Fruit fly (Drosophila melanogaster) whole organism, embryonic: ENCODE measurements around the gene Gclc.
A peak's percentile ranks its signal among the peaks of the same experiment; 100 is the strongest.

Experiments
- Bdp1 ChIP-seq: fragments of 200-800 bp; sonication (Bioruptor generic); optimal IDR thresholded peaks from 3 replicates; lab custom pipeline; 2016; ENCODE audit warnings: missing biosample characterization, missing genetic modification characterization
- CG10366 ChIP-seq: fragments of 200-800 bp; sonication (Bioruptor generic); IDR thresholded peaks from 2 replicates; pipeline ENCODE4 v1.3.6; 2022; ENCODE audit warnings: missing biosample characterization, missing genetic modification characterization
- CG10431 ChIP-seq: fragments of 200-800 bp; sonication (Bioruptor generic); optimal IDR thresholded peaks from 3 replicates; lab custom pipeline; 2018; ENCODE audit warnings: missing biosample characterization, mild to moderate bottlenecking, missing genetic modification characterization
- CG11696 ChIP-seq: fragments of 200-800 bp; sonication (Bioruptor generic); IDR thresholded peaks from 2 replicates; pipeline ENCODE4 v1.3.6; 2022; ENCODE audit warnings: missing biosample characterization, missing genetic modification characterization
- CG17912 ChIP-seq: fragments of 200-800 bp; sonication (Bioruptor generic); optimal IDR thresholded peaks from 2 replicates; lab custom pipeline; 2018; ENCODE audit warnings: missing biosample characterization, mild to moderate bottlenecking, missing genetic modification characterization
- CG1792 ChIP-seq: fragments of 200-800 bp; sonication (Bioruptor generic); optimal IDR thresholded peaks from 2 replicates; lab custom pipeline; 2016; ENCODE audit warnings: missing biosample characterization, missing genetic modification characterization
- CG31365 ChIP-seq: fragments of 200-800 bp; sonication (Bioruptor generic); optimal IDR thresholded peaks from 2 replicates; lab custom pipeline; 2018; ENCODE audit warnings: missing biosample characterization, mild to moderate bottlenecking, missing genetic modification characterization
- CG31388 ChIP-seq: fragments of 200-800 bp; sonication (Bioruptor generic); optimal IDR thresholded peaks from 2 replicates; lab custom pipeline; 2016; ENCODE audit warnings: missing biosample characterization, missing genetic modification characterization
- CG32772 ChIP-seq: fragments of 200-800 bp; sonication (Bioruptor generic); IDR thresholded peaks from 2 replicates; pipeline ENCODE4 v1.3.6; 2022; ENCODE audit warnings: missing biosample characterization, missing genetic modification characterization
- CG33557 ChIP-seq: fragments of 200-800 bp; sonication (Bioruptor generic); optimal IDR thresholded peaks from 2 replicates; lab custom pipeline; 2019; ENCODE audit warnings: missing biosample characterization, mild to moderate bottlenecking, missing genetic modification characterization, moderate library complexity
- CG4282 ChIP-seq: fragments of 200-800 bp; sonication (Bioruptor generic); optimal IDR thresholded peaks from 2 replicates; lab custom pipeline; 2016; ENCODE audit warnings: missing biosample characterization, missing genetic modification characterization
- CG4360 ChIP-seq: fragments of 200-800 bp; sonication (Bioruptor generic); IDR thresholded peaks from 2 replicates; pipeline ENCODE4 v1.3.6; 2022; ENCODE audit warnings: missing biosample characterization, missing genetic modification characterization
- CG7839 ChIP-seq: fragments of 200-800 bp; sonication (Bioruptor generic); optimal IDR thresholded peaks from 3 replicates; lab custom pipeline; 2018; ENCODE audit warnings: missing biosample characterization, mild to moderate bottlenecking, missing genetic modification characterization, moderate library complexity
- CG8359 ChIP-seq: fragments of 200-800 bp; sonication (Bioruptor generic); optimal IDR thresholded peaks from 2 replicates; lab custom pipeline; 2017; ENCODE audit warnings: missing biosample characterization, mild to moderate bottlenecking, missing genetic modification characterization, borderline replicate concordance
- CG8478 ChIP-seq: fragments of >200 bp; optimal IDR thresholded peaks from 2 replicates; lab custom pipeline; 2018
- CTCF ChIP-seq: fragments of 200-800 bp; sonication (Bioruptor generic); optimal IDR thresholded peaks from 2 replicates; lab custom pipeline; 2017; ENCODE audit warnings: missing biosample characterization, mild to moderate bottlenecking, missing genetic modification characterization, moderate library complexity
- CkIIα-i1 ChIP-seq: fragments of 200-800 bp; sonication (Bioruptor generic); IDR thresholded peaks from 2 replicates; pipeline ENCODE4 v1.3.6; 2022; ENCODE audit warnings: missing biosample characterization, missing genetic modification characterization
- Ets65A ChIP-seq: fragments of 200-800 bp; sonication (Bioruptor generic); peaks from one replicate; lab custom pipeline; 2016; ENCODE audit warnings: missing biosample characterization, missing genetic modification characterization
- GATAe ChIP-seq: fragments of 200-800 bp; sonication (Bioruptor generic); conservative IDR thresholded peaks from 2 replicates; pipeline ENCODE4 v1.3.6; 2022; ENCODE audit warnings: missing biosample characterization, missing genetic modification characterization
- Gug ChIP-seq: fragments of 200-800 bp; sonication (Bioruptor generic); IDR thresholded peaks from 4 replicates; pipeline ENCODE4 v1.3.6; 2022; ENCODE audit warnings: missing biosample characterization, missing genetic modification characterization
- HLHmδ ChIP-seq: fragments of 200-800 bp; sonication (Bioruptor generic); optimal IDR thresholded peaks from 2 replicates; lab custom pipeline; 2018; ENCODE audit warnings: missing biosample characterization, mild to moderate bottlenecking, missing genetic modification characterization, moderate library complexity
- Kr ChIP-seq: fragments of 200-800 bp; sonication (Bioruptor generic); optimal IDR thresholded peaks from 2 replicates; lab custom pipeline; 2017; ENCODE audit warnings: missing biosample characterization, mild to moderate bottlenecking, missing genetic modification characterization
- Lpt ChIP-seq: fragments of >200 bp; optimal IDR thresholded peaks from 2 replicates; lab custom pipeline; 2018; ENCODE audit warnings: missing biosample characterization, missing genetic modification characterization
- Max ChIP-seq: fragments of 200-800 bp; sonication (Bioruptor generic); optimal IDR thresholded peaks from 2 replicates; lab custom pipeline; 2016; ENCODE audit warnings: missing biosample characterization, mild to moderate bottlenecking, missing genetic modification characterization
- Med ChIP-seq: fragments of 200-800 bp; sonication (Bioruptor generic); peaks from one replicate; lab custom pipeline; 2016; ENCODE audit warnings: missing biosample characterization, missing genetic modification characterization, mild to moderate bottlenecking, inconsistent platforms, moderate library complexity
- Nf-YA ChIP-seq: fragments of 200-800 bp; sonication (Bioruptor generic); IDR thresholded peaks from 2 replicates; pipeline ENCODE4 v1.3.6; 2022; ENCODE audit warnings: missing biosample characterization, missing genetic modification characterization
- Opbp ChIP-seq: fragments of 200-800 bp; sonication (Bioruptor generic); IDR thresholded peaks from 3 replicates; pipeline ENCODE4 v1.3.6; 2022; ENCODE audit warnings: missing biosample characterization, missing genetic modification characterization; ENCODE audit not compliant: partially characterized antibody
- Trl ChIP-seq, 3 experiments: fragments of >200 bp in 2 of 3; fragments of 200-800 bp in 1 of 3; sonication (Bioruptor generic) in 1 of 3; optimal IDR thresholded peaks; 2 replicates in 1 of 3; 3 replicates in 2 of 3; lab custom pipeline; 2016 to 2017; ENCODE audit warnings: missing biosample characterization in 1 of 3, missing genetic modification characterization in 1 of 3
- Xbp1 ChIP-seq: fragments of 200-800 bp; sonication (Bioruptor generic); optimal IDR thresholded peaks from 3 replicates; lab custom pipeline; 2016; ENCODE audit warnings: missing biosample characterization, mild to moderate bottlenecking, missing genetic modification characterization
- al ChIP-seq: fragments of 200-800 bp; sonication (Bioruptor generic); IDR thresholded peaks from 2 replicates; pipeline ENCODE4 v1.3.6; 2022; ENCODE audit warnings: missing biosample characterization, missing genetic modification characterization
- btn ChIP-seq: fragments of 200-800 bp; sonication (Bioruptor generic); optimal IDR thresholded peaks from 2 replicates; lab custom pipeline; 2016; ENCODE audit warnings: missing biosample characterization, missing genetic modification characterization
- chinmo ChIP-seq: fragments of 200-800 bp; sonication (Bioruptor generic); IDR thresholded peaks from 4 replicates; pipeline ENCODE4 v1.3.6; 2022; ENCODE audit warnings: missing biosample characterization, missing genetic modification characterization; ENCODE audit not compliant: partially characterized antibody
- crol ChIP-seq: fragments of 200-800 bp; sonication (Bioruptor generic); IDR thresholded peaks from 2 replicates; pipeline ENCODE4 v1.3.6; 2022; ENCODE audit warnings: missing biosample characterization, missing genetic modification characterization
- dan ChIP-seq: fragments of 200-800 bp; sonication (Bioruptor generic); IDR thresholded peaks from 2 replicates; pipeline ENCODE4 v1.3.6; 2022; ENCODE audit warnings: missing biosample characterization, missing genetic modification characterization
- danr ChIP-seq: fragments of 200-800 bp; sonication (Bioruptor generic); IDR thresholded peaks from 2 replicates; pipeline ENCODE4 v1.3.6; 2022; ENCODE audit warnings: missing biosample characterization, missing genetic modification characterization
- fd102C ChIP-seq: fragments of 200-800 bp; sonication (Bioruptor generic); optimal IDR thresholded peaks from 2 replicates; lab custom pipeline; 2018; ENCODE audit warnings: missing biosample characterization, mild to moderate bottlenecking, missing genetic modification characterization, moderate library complexity
- h ChIP-seq: fragments of >200 bp; optimal IDR thresholded peaks from 2 replicates; lab custom pipeline; 2017
- hbn ChIP-seq: fragments of 200-800 bp; sonication (Bioruptor generic); IDR thresholded peaks from 2 replicates; pipeline ENCODE4 v1.3.6; 2022; ENCODE audit warnings: missing biosample characterization, missing genetic modification characterization; ENCODE audit not compliant: partially characterized antibody
- hkb ChIP-seq, 2 experiments: fragments of 200-800 bp in 1 of 2; fragments of >200 bp in 1 of 2; sonication (Bioruptor generic) in 1 of 2; IDR thresholded peaks in 1 of 2; optimal IDR thresholded peaks in 1 of 2; 2 replicates each; pipeline versions ENCODE4 v1.3.6 to Lab custom; 2017 to 2022; ENCODE audit warnings: missing biosample characterization in 1 of 2, missing genetic modification characterization in 1 of 2
- ken ChIP-seq: fragments of 200-800 bp; sonication (Bioruptor generic); IDR thresholded peaks from 3 replicates; pipeline ENCODE4 v1.3.6; 2022; ENCODE audit warnings: missing biosample characterization, missing genetic modification characterization
- mld ChIP-seq: fragments of 200-800 bp; sonication (Bioruptor generic); IDR thresholded peaks from 3 replicates; pipeline ENCODE4 v1.3.6; 2022; ENCODE audit warnings: missing biosample characterization, missing genetic modification characterization; ENCODE audit not compliant: partially characterized antibody
- p53 ChIP-seq: fragments of 200-800 bp; sonication (Bioruptor generic); optimal IDR thresholded peaks from 2 replicates; lab custom pipeline; 2016; ENCODE audit warnings: missing biosample characterization, missing genetic modification characterization
- peb ChIP-seq: fragments of 200-800 bp; sonication (Bioruptor generic); IDR thresholded peaks from 2 replicates; pipeline ENCODE4 v1.3.6; 2022; ENCODE audit warnings: missing biosample characterization, missing genetic modification characterization
- psq ChIP-seq: fragments of 200-800 bp; sonication (Bioruptor generic); optimal IDR thresholded peaks from 2 replicates; lab custom pipeline; 2017; ENCODE audit warnings: missing biosample characterization, missing genetic modification characterization
- sc ChIP-seq, 3 experiments: fragments of >200 bp in 2 of 3; fragments of 200-800 bp in 1 of 3; sonication (Bioruptor generic) in 1 of 3; optimal IDR thresholded peaks; 2 replicates in 2 of 3; 3 replicates in 1 of 3; lab custom pipeline; 2017; ENCODE audit warnings: mild to moderate bottlenecking in 1 of 3, missing biosample characterization in 1 of 3, missing genetic modification characterization in 1 of 3, missing genetic modification reagents in 1 of 3
- sd ChIP-seq: fragments of 200-800 bp; sonication (Bioruptor generic); optimal IDR thresholded peaks from 3 replicates; lab custom pipeline; 2018; ENCODE audit warnings: missing biosample characterization, mild to moderate bottlenecking, missing genetic modification characterization, moderate library complexity
- sqz ChIP-seq: fragments of 200-800 bp; sonication (Bioruptor generic); optimal IDR thresholded peaks from 3 replicates; lab custom pipeline; 2018; ENCODE audit warnings: missing biosample characterization, mild to moderate bottlenecking, missing genetic modification characterization
- tll ChIP-seq, 2 experiments: fragments of 200-800 bp in 1 of 2; fragments of >200 bp in 1 of 2; sonication (Bioruptor generic) in 1 of 2; optimal IDR thresholded peaks; 2 replicates each; lab custom pipeline; 2017 to 2019; ENCODE audit warnings: missing biosample characterization in 2 of 2, missing genetic modification characterization in 2 of 2, mild to moderate bottlenecking in 1 of 2, moderate library complexity in 1 of 2
- tup ChIP-seq: fragments of 200-800 bp; sonication (Bioruptor generic); optimal IDR thresholded peaks from 2 replicates; lab custom pipeline; 2016; ENCODE audit warnings: missing biosample characterization, mild to moderate bottlenecking, missing genetic modification characterization, moderate library complexity
- vnd ChIP-seq: fragments of 200-800 bp; sonication (Bioruptor generic); IDR thresholded peaks from 3 replicates; pipeline ENCODE4 v1.3.6; 2022; ENCODE audit warnings: missing biosample characterization, missing genetic modification characterization; ENCODE audit not compliant: partially characterized antibody
- wor ChIP-seq: fragments of 200-800 bp; sonication (Bioruptor generic); IDR thresholded peaks from 2 replicates; pipeline ENCODE4 v1.3.6; 2022; ENCODE audit warnings: missing biosample characterization, missing genetic modification characterization

Gclc gene

dm6 chrX:8060921-8061270, 55.1 kb downstream of the Gclc start (continued):
- TF ChIP-seq mld (GFP tag; lab: Robert Waterston, UW): no peak
- TF ChIP-seq Trl (optimal IDR thresholded peaks at IDR 0.05; lab: Kevin White, UChicago): peak; percentile 97 to 98
- TF ChIP-seq Trl (GFP tag; optimal IDR thresholded peaks at IDR 0.05; lab: Kevin White, UChicago): peak; percentile 38
- no peak for TF ChIP-seq CG10431 (GFP tag; lab: Kevin White, UChicago)
- TF ChIP-seq danr (GFP tag; lab: Robert Waterston, UW): no peak
- no peak for TF ChIP-seq CkIIα-i1 (GFP tag; lab: Robert Waterston, UW)
- TF ChIP-seq HLHmδ: peak; percentile 27
- TF ChIP-seq sqz (GFP tag; lab: Kevin White, UChicago): peak; percentile 97
- peak; percentile 20 for TF ChIP-seq CG17912 (GFP tag; lab: Kevin White, UChicago)
- peak; percentile 31; the same call in 1 of the 2 replicates for TF ChIP-seq crol
- TF ChIP-seq Max (GFP tag; lab: Kevin White, UChicago): peak; percentile 35
- TF ChIP-seq Nf-YA (GFP tag; lab: Robert Waterston, UW): no peak
- peak; percentile 50; the same call in 1 of the 4 replicates for TF ChIP-seq chinmo (GFP tag; lab: Robert Waterston, UW)
- TF ChIP-seq CG8359 (GFP tag; lab: Kevin White, UChicago): peak; percentile 10
- no peak for TF ChIP-seq CG4282
- TF ChIP-seq psq (GFP tag; lab: Kevin White, UChicago): no peak
- no peak for TF ChIP-seq CG31365 (tag; lab: Kevin White, UChicago)
- TF ChIP-seq Ets65A (GFP tag; lab: Kevin White, UChicago): no peak
- TF ChIP-seq CG32772: peak; percentile 88
- TF ChIP-seq p53: no peak
- no peak for TF ChIP-seq hbn (GFP tag; lab: Robert Waterston, UW)
- no peak for TF ChIP-seq vnd (GFP tag; lab: Robert Waterston, UW)
- no peak for TF ChIP-seq CG1792
- peak; percentile 6; the same call in 1 of the 3 replicates for TF ChIP-seq Opbp (GFP tag; lab: Robert Waterston, UW)
- no peak for TF ChIP-seq CG11696 (GFP tag; lab: Robert Waterston, UW)
- TF ChIP-seq CG7839 (tag; lab: Kevin White, UChicago): no peak
- no peak for TF ChIP-seq btn (GFP tag; lab: Kevin White, UChicago)
- no peak for TF ChIP-seq wor (GFP tag; lab: Robert Waterston, UW)
- no peak for TF ChIP-seq Gug (GFP tag; lab: Robert Waterston, UW)
- no peak for TF ChIP-seq CG33557 (GFP tag; lab: Kevin White, UChicago)
- no peak for TF ChIP-seq al (GFP tag; lab: Robert Waterston, UW)
- TF ChIP-seq CG4360: peak; percentile 43; the same call in 1 of the 2 replicates
- peak; percentile 59 for TF ChIP-seq sd (tag; lab: Kevin White, UChicago)
- TF ChIP-seq tup (GFP tag; lab: Kevin White, UChicago): no peak
- TF ChIP-seq fd102C (GFP tag; lab: Kevin White, UChicago): peak; percentile 30
- no peak for TF ChIP-seq CTCF (GFP tag; lab: Kevin White, UChicago)
- TF ChIP-seq Xbp1 (GFP tag; lab: Kevin White, UChicago): no peak
- no peak for TF ChIP-seq Lpt (GFP tag; lab: Kevin White, UChicago)
- no peak for TF ChIP-seq tll (GFP tag; optimal IDR thresholded peaks at IDR 0.05; lab: Kevin White, UChicago)
- TF ChIP-seq hkb (optimal IDR thresholded peaks at IDR 0.05; lab: Kevin White, UChicago): no peak
- no peak for TF ChIP-seq hkb (GFP tag; IDR thresholded peaks at IDR 0.05; lab: Robert Waterston, UW)
- TF ChIP-seq peb: 0 out of 2 replicates have a peak, but pooled peaks have one; percentile 21
- TF ChIP-seq ken (GFP tag; lab: Robert Waterston, UW): no peak
- no peak for TF ChIP-seq Bdp1
- no peak for TF ChIP-seq dan
- peak; percentile 99 for TF ChIP-seq CG8478 (lab: Kevin White, UChicago)
- TF ChIP-seq GATAe (GFP tag; lab: Robert Waterston, UW): no peak
- TF ChIP-seq CG10366: no peak
- no peak for TF ChIP-seq sc (optimal IDR thresholded peaks at IDR 0.05; lab: Kevin White, UChicago)
- TF ChIP-seq sc (GFP tag; optimal IDR thresholded peaks at IDR 0.05; lab: Kevin White, UChicago): no peak
- no peak for TF ChIP-seq h (lab: Kevin White, UChicago)
- no peak for TF ChIP-seq CG31388
- peak; percentile 65 for TF ChIP-seq Med (GFP tag; lab: Kevin White, UChicago)
- TF ChIP-seq Kr (GFP tag; lab: Kevin White, UChicago): no peak
